Worm (Caenorhabditis elegans) whole organism, L3 larva: Measurements from ENCODE around the gene F46G11.4.

Source experiments
- R02D3.7 ChIP-seq: fragments of 150-350 bp; optimal IDR thresholded peaks from 2 replicates; lab custom pipeline; 2014; ENCODE audit warnings: missing biosample characterization, missing genetic modification characterization
- ZK546.5 ChIP-seq: sonication (generic microtip); optimal IDR thresholded peaks from 2 replicates; lab custom pipeline; 2017; ENCODE audit warnings: missing biosample characterization, missing genetic modification characterization
- aly-2 ChIP-seq: fragments of 150-350 bp; optimal IDR thresholded peaks from 2 replicates; lab custom pipeline; 2014; ENCODE audit warnings: missing biosample characterization, missing genetic modification characterization
- ama-1 ChIP-seq: fragments of 150-350 bp; optimal IDR thresholded peaks from 2 replicates; lab custom pipeline; 2018
- ceh-16 ChIP-seq: sonication (generic microtip); optimal IDR thresholded peaks from 2 replicates; lab custom pipeline; 2017; ENCODE audit warnings: missing biosample characterization, missing genetic modification characterization
- ceh-28 ChIP-seq: fragments of 150-350 bp; optimal IDR thresholded peaks from 2 replicates; lab custom pipeline; 2014; ENCODE audit warnings: missing biosample characterization, missing genetic modification reagents, missing genetic modification characterization
- ceh-82 ChIP-seq: fragments of 150-350 bp; optimal IDR thresholded peaks from 2 replicates; lab custom pipeline; 2014; ENCODE audit warnings: missing biosample characterization, missing genetic modification characterization
- ceh-9 ChIP-seq: sonication (generic microtip); optimal IDR thresholded peaks from 2 replicates; lab custom pipeline; 2018; ENCODE audit warnings: missing biosample characterization, missing genetic modification characterization
- daf-12 ChIP-seq: fragments of 150-350 bp; optimal IDR thresholded peaks from 2 replicates; lab custom pipeline; 2014; ENCODE audit warnings: missing biosample characterization, missing genetic modification reagents, missing genetic modification characterization
- egl-27 ChIP-seq: sonication (generic microtip); optimal IDR thresholded peaks from 4 replicates; lab custom pipeline; 2017; ENCODE audit warnings: missing biosample characterization, missing genetic modification reagents, missing genetic modification characterization
- egl-5 ChIP-seq: fragments of 150-350 bp; optimal IDR thresholded peaks from 2 replicates; lab custom pipeline; 2017; ENCODE audit warnings: missing biosample characterization, missing genetic modification reagents, missing genetic modification characterization, inconsistent platforms
- elt-1 ChIP-seq: fragments of 150-350 bp; optimal IDR thresholded peaks from 2 replicates; lab custom pipeline; 2014; ENCODE audit warnings: missing biosample characterization, missing genetic modification characterization
- elt-2 ChIP-seq: sonication (generic microtip); optimal IDR thresholded peaks from 2 replicates; lab custom pipeline; 2016; ENCODE audit warnings: missing genetic modification reagents, mild to moderate bottlenecking, missing genetic modification characterization, missing compliant biosample characterization
- elt-3 ChIP-seq, 3 experiments: fragments of 150-350 bp in 1 of 3; sonication (generic microtip) in 2 of 3; optimal IDR thresholded peaks; 2 replicates in 2 of 3; 4 replicates in 1 of 3; lab custom pipeline; 2014 to 2017; ENCODE audit warnings: missing biosample characterization in 3 of 3, missing genetic modification characterization in 3 of 3
- eor-1 ChIP-seq, 2 experiments: fragments of 150-350 bp; optimal IDR thresholded peaks; 2 replicates each; lab custom pipeline; 2014 to 2018; ENCODE audit warnings: missing biosample characterization in 2 of 2, missing genetic modification characterization in 2 of 2
- fkh-10 ChIP-seq: sonication (generic microtip); optimal IDR thresholded peaks from 2 replicates; lab custom pipeline; 2017; ENCODE audit warnings: missing biosample characterization, missing genetic modification reagents, missing genetic modification characterization
- fkh-2 ChIP-seq: fragments of 150-350 bp; optimal IDR thresholded peaks from 2 replicates; lab custom pipeline; 2014; ENCODE audit warnings: missing biosample characterization, missing genetic modification reagents, missing genetic modification characterization
- fos-1 ChIP-seq: fragments of 150-350 bp; optimal IDR thresholded peaks from 2 replicates; lab custom pipeline; 2014; ENCODE audit warnings: missing biosample characterization, missing genetic modification characterization
- hmg-11 ChIP-seq: sonication (generic microtip); optimal IDR thresholded peaks from 2 replicates; lab custom pipeline; 2016; ENCODE audit warnings: missing genetic modification characterization, missing compliant biosample characterization
- jun-1 ChIP-seq: fragments of 150-350 bp; optimal IDR thresholded peaks from 2 replicates; lab custom pipeline; 2014; ENCODE audit warnings: missing biosample characterization, missing genetic modification reagents, missing genetic modification characterization
- lin-15B ChIP-seq: fragments of 150-350 bp; optimal IDR thresholded peaks from 2 replicates; lab custom pipeline; 2014; ENCODE audit warnings: missing biosample characterization, missing genetic modification characterization
- lin-39 ChIP-seq: fragments of 150-350 bp; optimal IDR thresholded peaks from 2 replicates; lab custom pipeline; 2018; ENCODE audit warnings: missing biosample characterization, missing genetic modification reagents, missing genetic modification characterization
- lsy-12 ChIP-seq: sonication (generic microtip); optimal IDR thresholded peaks from 2 replicates; lab custom pipeline; 2016; ENCODE audit warnings: mild to moderate bottlenecking, missing genetic modification characterization, missing compliant biosample characterization
- mdl-1 ChIP-seq: fragments of 150-350 bp; optimal IDR thresholded peaks from 2 replicates; lab custom pipeline; 2014; ENCODE audit warnings: missing biosample characterization, missing genetic modification characterization
- mml-1 ChIP-seq: fragments of 150-350 bp; sonication (generic microtip); optimal IDR thresholded peaks from 3 replicates; lab custom pipeline; 2014; ENCODE audit warnings: missing biosample characterization, missing genetic modification characterization
- nfya-1 ChIP-seq: sonication (generic microtip); optimal IDR thresholded peaks from 2 replicates; lab custom pipeline; 2017; ENCODE audit warnings: missing genetic modification characterization, mild to moderate bottlenecking, missing compliant biosample characterization, antibody characterized with exemption, moderate library complexity; ENCODE audit not compliant: insufficient read depth
- nhr-11 ChIP-seq: fragments of 150-350 bp; optimal IDR thresholded peaks from 2 replicates; lab custom pipeline; 2014; ENCODE audit warnings: missing biosample characterization, missing genetic modification characterization
- nhr-12 ChIP-seq: fragments of 150-350 bp; optimal IDR thresholded peaks from 2 replicates; lab custom pipeline; 2014; ENCODE audit warnings: missing biosample characterization, missing genetic modification characterization
- nhr-23 ChIP-seq: fragments of 150-350 bp; optimal IDR thresholded peaks from 2 replicates; lab custom pipeline; 2014; ENCODE audit warnings: missing biosample characterization, missing genetic modification reagents, missing genetic modification characterization
- nhr-237 ChIP-seq: fragments of 150-350 bp; optimal IDR thresholded peaks from 2 replicates; lab custom pipeline; 2014; ENCODE audit warnings: missing biosample characterization, missing genetic modification characterization
- nhr-25 ChIP-seq: sonication (generic microtip); optimal IDR thresholded peaks from 2 replicates; lab custom pipeline; 2017; ENCODE audit warnings: missing biosample characterization, missing genetic modification characterization
- nhr-28 ChIP-seq: fragments of 150-350 bp; optimal IDR thresholded peaks from 2 replicates; lab custom pipeline; 2014; ENCODE audit warnings: missing biosample characterization, missing genetic modification characterization
- nhr-43 ChIP-seq: sonication (generic microtip); optimal IDR thresholded peaks from 2 replicates; lab custom pipeline; 2016; ENCODE audit warnings: mild to moderate bottlenecking, missing genetic modification characterization, missing compliant biosample characterization; ENCODE audit not compliant: poor library complexity, severe bottlenecking
- nhr-67 ChIP-seq: fragments of 150-350 bp; optimal IDR thresholded peaks from 2 replicates; lab custom pipeline; 2014; ENCODE audit warnings: missing biosample characterization, missing genetic modification characterization
- nhr-76 ChIP-seq: fragments of 150-350 bp; sonication (generic microtip); optimal IDR thresholded peaks from 5 replicates; lab custom pipeline; 2014; ENCODE audit warnings: missing biosample characterization, missing genetic modification characterization
- nhr-77 ChIP-seq: fragments of 150-350 bp; optimal IDR thresholded peaks from 2 replicates; lab custom pipeline; 2014; ENCODE audit warnings: missing biosample characterization, missing genetic modification characterization
- pha-4 ChIP-seq: fragments of 150-350 bp; optimal IDR thresholded peaks from 2 replicates; lab custom pipeline; 2014; ENCODE audit warnings: missing biosample characterization, missing genetic modification reagents, missing genetic modification characterization
- pqm-1 ChIP-seq: fragments of 150-350 bp; optimal IDR thresholded peaks from 2 replicates; lab custom pipeline; 2017; ENCODE audit warnings: missing biosample characterization, missing genetic modification characterization, inconsistent platforms
- sea-2 ChIP-seq: fragments of 150-350 bp; sonication (generic microtip); optimal IDR thresholded peaks from 4 replicates; lab custom pipeline; 2014; ENCODE audit warnings: missing biosample characterization, missing genetic modification reagents, missing genetic modification characterization
- skn-1 ChIP-seq: fragments of 150-350 bp; optimal IDR thresholded peaks from 2 replicates; lab custom pipeline; 2014; ENCODE audit warnings: missing biosample characterization, missing genetic modification characterization
- snpc-4 ChIP-seq: fragments of 150-350 bp; optimal IDR thresholded peaks from 2 replicates; lab custom pipeline; 2014; ENCODE audit warnings: missing biosample characterization, missing genetic modification characterization
- tbx-2 ChIP-seq: sonication (generic microtip); optimal IDR thresholded peaks from 2 replicates; lab custom pipeline; 2016; ENCODE audit warnings: mild to moderate bottlenecking, missing genetic modification characterization, missing compliant biosample characterization
- unc-39 ChIP-seq: sonication (generic microtip); optimal IDR thresholded peaks from 4 replicates; lab custom pipeline; 2017; ENCODE audit warnings: missing biosample characterization, missing genetic modification characterization
- unc-62 ChIP-seq: fragments of 150-350 bp; sonication (generic microtip); optimal IDR thresholded peaks from 4 replicates; lab custom pipeline; 2014; ENCODE audit warnings: missing biosample characterization, missing genetic modification reagents, missing genetic modification characterization
- zag-1 ChIP-seq: fragments of 150-350 bp; optimal IDR thresholded peaks from 2 replicates; lab custom pipeline; 2014; ENCODE audit warnings: missing biosample characterization, missing genetic modification characterization
- ztf-11 ChIP-seq: fragments of 150-350 bp; optimal IDR thresholded peaks from 2 replicates; lab custom pipeline; 2014; ENCODE audit warnings: missing biosample characterization, missing genetic modification characterization
- ztf-4 ChIP-seq: fragments of 150-350 bp; optimal IDR thresholded peaks from 2 replicates; lab custom pipeline; 2014; ENCODE audit warnings: missing biosample characterization, missing genetic modification characterization

The F46G11.4 gene

ce11 chrX:5781294-5781693 lies 17.3 kb downstream of the F46G11.4 start:
- no peak for TF ChIP-seq nhr-23 (tag; lab: Kevin White, UChicago)
- TF ChIP-seq pha-4 (tag; lab: Kevin White, UChicago): peak; percentile 62
- TF ChIP-seq nhr-11 (tag; lab: Kevin White, UChicago): no peak
- no peak for TF ChIP-seq nhr-28 (tag; lab: Kevin White, UChicago)
- no peak for TF ChIP-seq snpc-4 (tag; lab: Kevin White, UChicago)
- no peak for TF ChIP-seq fkh-2
- no peak for TF ChIP-seq ztf-4 (tag; lab: Kevin White, UChicago)
- TF ChIP-seq hmg-11 (tag; lab: Kevin White, UChicago): no peak

- no peak for TF ChIP-seq nhr-76 (tag; lab: Kevin White, UChicago)
- TF ChIP-seq ama-1 (lab: Kevin White, UChicago): no peak
- TF ChIP-seq pha-4 (tag; lab: Kevin White, UChicago): peak; percentile 20
- TF ChIP-seq hmg-11 (tag; lab: Kevin White, UChicago): peak; percentile 25
- no peak for TF ChIP-seq ZK546.5 (tag; lab: Kevin White, UChicago)
- TF ChIP-seq mml-1 (tag; lab: Kevin White, UChicago): no peak
- TF ChIP-seq ztf-11 (tag; lab: Kevin White, UChicago): no peak
- TF ChIP-seq nhr-237: no peak
- TF ChIP-seq pqm-1 (tag; lab: Kevin White, UChicago): no peak
- TF ChIP-seq nhr-43: peak; percentile 67
- TF ChIP-seq R02D3.7 (tag; lab: Kevin White, UChicago): no peak
- TF ChIP-seq elt-3 (tag; optimal IDR thresholded peaks at IDR 0.05; lab: Kevin White, UChicago): no peak
- TF ChIP-seq snpc-4 (tag; lab: Kevin White, UChicago): no peak
- no peak for TF ChIP-seq unc-39
- peak; percentile 22 for TF ChIP-seq jun-1 (tag; lab: Kevin White, UChicago)
- TF ChIP-seq unc-62: no peak
- peak; percentile 56 for TF ChIP-seq elt-2 (tag; lab: Kevin White, UChicago)
- TF ChIP-seq tbx-2 (tag; lab: Kevin White, UChicago): no peak
- no peak for TF ChIP-seq skn-1 (tag; lab: Kevin White, UChicago)
- no peak for TF ChIP-seq fkh-10 (GFP tag; lab: Kevin White, UChicago)
- TF ChIP-seq ceh-28: peak; percentile 53
- TF ChIP-seq nhr-67 (tag; lab: Kevin White, UChicago): no peak
- no peak for TF ChIP-seq lin-15B (tag; lab: Kevin White, UChicago)
- TF ChIP-seq ceh-9 (tag; lab: Kevin White, UChicago): no peak
- TF ChIP-seq ceh-82: no peak
- TF ChIP-seq nhr-11 (tag; lab: Kevin White, UChicago): no peak
- no peak for TF ChIP-seq nhr-28 (tag; lab: Kevin White, UChicago)
- no peak for TF ChIP-seq nhr-77 (tag; lab: Kevin White, UChicago)
- no peak for TF ChIP-seq lsy-12 (tag; lab: Kevin White, UChicago)
- TF ChIP-seq nhr-25 (tag; lab: Kevin White, UChicago): peak; percentile 65
- no peak for TF ChIP-seq nhr-12 (tag; lab: Kevin White, UChicago)
- no peak for TF ChIP-seq daf-12 (tag; lab: Kevin White, UChicago)
- no peak for TF ChIP-seq aly-2 (tag; lab: Kevin White, UChicago)
- no peak for TF ChIP-seq fkh-2
- TF ChIP-seq nhr-23 (tag; lab: Kevin White, UChicago): peak; percentile 88
- TF ChIP-seq sea-2 (GFP tag; lab: Kevin White, UChicago): no peak
- TF ChIP-seq egl-27: no peak
- TF ChIP-seq egl-5 (tag; lab: Kevin White, UChicago): no peak
- TF ChIP-seq fos-1 (tag; lab: Kevin White, UChicago): no peak
- no peak for TF ChIP-seq lin-39
- TF ChIP-seq nfya-1: peak; percentile 38
- TF ChIP-seq zag-1 (tag; lab: Kevin White, UChicago): no peak
- no peak for TF ChIP-seq eor-1 (tag; optimal IDR thresholded peaks at IDR 0.05; lab: Kevin White, UChicago)
- no peak for TF ChIP-seq ztf-4 (tag; lab: Kevin White, UChicago)
- TF ChIP-seq mdl-1 (tag; lab: Kevin White, UChicago): no peak
- no peak for TF ChIP-seq elt-1 (tag; lab: Kevin White, UChicago)
- no peak for TF ChIP-seq ceh-16 (tag; lab: Kevin White, UChicago)
- TF ChIP-seq, all 47 proteins: peak for 9
Measured at ce11 chrX:5780672-5781182, 17.9 kb downstream of the F46G11.4 start, which contains the start of gene sft-4. Gene sft-4, minus strand, starts transcription at chrX:5780722.
